Fruit fly (Drosophila melanogaster) whole organism, embryonic: ENCODE results near the gene CG7407.
A peak's percentile ranks its signal among the peaks of the same experiment; 100 is the strongest.

Experiments
- Ada2b ChIP-seq: fragments of 200-800 bp; sonication (Bioruptor generic); IDR thresholded peaks from 2 replicates; pipeline ENCODE4 v1.3.6; 2022; ENCODE audit warnings: missing biosample characterization, missing genetic modification characterization
- Aef1 ChIP-seq: fragments of 200-800 bp; sonication (Bioruptor generic); IDR thresholded peaks from 3 replicates; pipeline ENCODE4 v1.3.6; 2022; ENCODE audit warnings: missing biosample characterization, missing genetic modification characterization
- Antp ChIP-seq: fragments of 200-800 bp; sonication (Bioruptor generic); optimal IDR thresholded peaks from 3 replicates; lab custom pipeline; 2016; ENCODE audit warnings: missing biosample characterization, missing genetic modification characterization
- Atf-2 ChIP-seq: fragments of 200-800 bp; sonication (Bioruptor generic); optimal IDR thresholded peaks from 2 replicates; lab custom pipeline; 2016; ENCODE audit warnings: missing biosample characterization, missing genetic modification characterization
- CG10147 ChIP-seq: fragments of 200-800 bp; sonication (Bioruptor generic); optimal IDR thresholded peaks from 2 replicates; lab custom pipeline; 2019; ENCODE audit warnings: missing biosample characterization, mild to moderate bottlenecking, missing genetic modification characterization, moderate library complexity
- CG1024 ChIP-seq: fragments of 200-800 bp; sonication (Bioruptor generic); IDR thresholded peaks from 2 replicates; pipeline ENCODE4 v1.3.6; 2022; ENCODE audit warnings: missing biosample characterization, missing genetic modification characterization
- CG10321 ChIP-seq: fragments of 200-800 bp; sonication (Bioruptor generic); IDR thresholded peaks from 2 replicates; pipeline ENCODE4 v1.3.6; 2022; ENCODE audit warnings: missing biosample characterization, missing genetic modification characterization
- CG10543 ChIP-seq: fragments of 200-800 bp; sonication (Bioruptor generic); optimal IDR thresholded peaks from 3 replicates; lab custom pipeline; 2017; ENCODE audit warnings: missing biosample characterization, mild to moderate bottlenecking, missing genetic modification characterization, moderate library complexity
- CG11504 ChIP-seq: fragments of 200-800 bp; sonication (Bioruptor generic); optimal IDR thresholded peaks from 3 replicates; lab custom pipeline; 2019; ENCODE audit warnings: missing biosample characterization, mild to moderate bottlenecking, missing genetic modification characterization, moderate library complexity
- CG12236 ChIP-seq: fragments of 200-800 bp; sonication (Bioruptor generic); optimal IDR thresholded peaks from 2 replicates; lab custom pipeline; 2016; ENCODE audit warnings: missing biosample characterization, missing genetic modification characterization
- CG13296 ChIP-seq: fragments of 200-800 bp; sonication (Bioruptor generic); optimal IDR thresholded peaks from 3 replicates; lab custom pipeline; 2018; ENCODE audit warnings: missing biosample characterization, mild to moderate bottlenecking, missing genetic modification characterization
- CG14860 ChIP-seq: fragments of 200-800 bp; sonication (Bioruptor generic); IDR thresholded peaks from 3 replicates; pipeline ENCODE4 v1.3.6; 2022; ENCODE audit warnings: missing biosample characterization, missing genetic modification characterization; ENCODE audit not compliant: partially characterized antibody
- CG17568 ChIP-seq: fragments of 200-800 bp; sonication (Bioruptor generic); optimal IDR thresholded peaks from 2 replicates; lab custom pipeline; 2018; ENCODE audit warnings: missing biosample characterization, mild to moderate bottlenecking, missing genetic modification characterization, moderate library complexity
- CG18476 ChIP-seq: fragments of 200-800 bp; sonication (Bioruptor generic); optimal IDR thresholded peaks from 2 replicates; lab custom pipeline; 2016; ENCODE audit warnings: missing biosample characterization, mild to moderate bottlenecking, missing genetic modification characterization
- CG2120 ChIP-seq: fragments of 200-800 bp; sonication (Bioruptor generic); optimal IDR thresholded peaks from 3 replicates; lab custom pipeline; 2016; ENCODE audit warnings: missing biosample characterization, missing genetic modification characterization
- CG2889 ChIP-seq: fragments of 200-800 bp; sonication (Bioruptor generic); IDR thresholded peaks from 3 replicates; pipeline ENCODE4 v1.3.6; 2022; ENCODE audit warnings: missing biosample characterization, missing genetic modification characterization
- CG4404 ChIP-seq: fragments of 200-800 bp; sonication (Bioruptor generic); IDR thresholded peaks from 2 replicates; pipeline ENCODE4 v1.3.6; 2022; ENCODE audit warnings: missing biosample characterization, missing genetic modification characterization
- CG4424 ChIP-seq: fragments of 200-800 bp; sonication (Bioruptor generic); optimal IDR thresholded peaks from 3 replicates; lab custom pipeline; 2016; ENCODE audit warnings: missing biosample characterization, missing genetic modification characterization
- CG5953 ChIP-seq: fragments of 200-800 bp; sonication (Bioruptor generic); IDR thresholded peaks from 2 replicates; pipeline ENCODE4 v1.3.6; 2022; ENCODE audit warnings: missing biosample characterization, missing genetic modification characterization
- CG7357 ChIP-seq: fragments of 200-800 bp; sonication (Bioruptor generic); IDR thresholded peaks from 3 replicates; pipeline ENCODE4 v1.3.6; 2022; ENCODE audit warnings: missing biosample characterization, missing genetic modification characterization
- CG7839 ChIP-seq: fragments of 200-800 bp; sonication (Bioruptor generic); optimal IDR thresholded peaks from 3 replicates; lab custom pipeline; 2018; ENCODE audit warnings: missing biosample characterization, mild to moderate bottlenecking, missing genetic modification characterization, moderate library complexity
- CG8359 ChIP-seq: fragments of 200-800 bp; sonication (Bioruptor generic); optimal IDR thresholded peaks from 2 replicates; lab custom pipeline; 2017; ENCODE audit warnings: missing biosample characterization, mild to moderate bottlenecking, missing genetic modification characterization, borderline replicate concordance
- CHES-1-like ChIP-seq: fragments of 200-800 bp; sonication (Bioruptor generic); optimal IDR thresholded peaks from 2 replicates; lab custom pipeline; 2016; ENCODE audit warnings: missing biosample characterization, missing genetic modification characterization
- Dek ChIP-seq: fragments of 200-800 bp; sonication (Bioruptor generic); optimal IDR thresholded peaks from 3 replicates; lab custom pipeline; 2019; ENCODE audit warnings: missing biosample characterization, mild to moderate bottlenecking, missing genetic modification characterization, moderate library complexity
- Dp ChIP-seq: fragments of 200-800 bp; sonication (Bioruptor generic); optimal IDR thresholded peaks from 2 replicates; lab custom pipeline; 2018; ENCODE audit warnings: missing biosample characterization, mild to moderate bottlenecking, missing genetic modification characterization, moderate library complexity
- Dref ChIP-seq: fragments of 200-800 bp; sonication (Bioruptor generic); IDR thresholded peaks from 2 replicates; pipeline ENCODE4 v1.3.6; 2022; ENCODE audit warnings: missing biosample characterization, missing genetic modification characterization
- Ets65A ChIP-seq: fragments of 200-800 bp; sonication (Bioruptor generic); peaks from one replicate; lab custom pipeline; 2016; ENCODE audit warnings: missing biosample characterization, missing genetic modification characterization
- Ets97D ChIP-seq: fragments of 200-800 bp; sonication (Bioruptor generic); optimal IDR thresholded peaks from 3 replicates; lab custom pipeline; 2016; ENCODE audit warnings: missing biosample characterization, missing genetic modification characterization
- Gug ChIP-seq: fragments of 200-800 bp; sonication (Bioruptor generic); IDR thresholded peaks from 4 replicates; pipeline ENCODE4 v1.3.6; 2022; ENCODE audit warnings: missing biosample characterization, missing genetic modification characterization
- H2.0 ChIP-seq: fragments of 200-800 bp; sonication (Bioruptor generic); IDR thresholded peaks from 2 replicates; pipeline ENCODE4 v1.3.6; 2022; ENCODE audit warnings: missing biosample characterization, missing genetic modification characterization
- Mes4 ChIP-seq: fragments of 200-800 bp; sonication (Bioruptor generic); optimal IDR thresholded peaks from 2 replicates; lab custom pipeline; 2016; ENCODE audit warnings: missing biosample characterization, missing genetic modification characterization
- Sry-β ChIP-seq: fragments of 200-800 bp; sonication (Bioruptor generic); optimal IDR thresholded peaks from 2 replicates; lab custom pipeline; 2018; ENCODE audit warnings: missing biosample characterization, mild to moderate bottlenecking, missing genetic modification characterization, moderate library complexity
- Ssrp ChIP-seq: fragments of 200-800 bp; sonication (Bioruptor generic); optimal IDR thresholded peaks from 2 replicates; lab custom pipeline; 2018; ENCODE audit warnings: missing biosample characterization, mild to moderate bottlenecking, missing genetic modification characterization, moderate library complexity
- TFAM ChIP-seq: fragments of 200-800 bp; sonication (Bioruptor generic); optimal IDR thresholded peaks from 2 replicates; lab custom pipeline; 2017; ENCODE audit warnings: missing biosample characterization, missing genetic modification characterization, inconsistent platforms
- ac ChIP-seq: fragments of 200-800 bp; sonication (Bioruptor generic); optimal IDR thresholded peaks from 3 replicates; lab custom pipeline; 2017; ENCODE audit warnings: missing biosample characterization, mild to moderate bottlenecking, missing genetic modification characterization
- ase ChIP-seq: fragments of 200-800 bp; sonication (Bioruptor generic); IDR thresholded peaks from 3 replicates; pipeline ENCODE4 v1.3.6; 2022; ENCODE audit warnings: missing biosample characterization, missing genetic modification characterization
- bcd ChIP-seq: fragments of 200-800 bp; sonication (Bioruptor generic); optimal IDR thresholded peaks from 2 replicates; lab custom pipeline; 2017; ENCODE audit warnings: missing biosample characterization, mild to moderate bottlenecking, missing genetic modification characterization
- bigmax ChIP-seq: fragments of 200-800 bp; sonication (Bioruptor generic); optimal IDR thresholded peaks from 2 replicates; lab custom pipeline; 2018; ENCODE audit warnings: missing biosample characterization, mild to moderate bottlenecking, missing genetic modification characterization
- btn ChIP-seq: fragments of 200-800 bp; sonication (Bioruptor generic); optimal IDR thresholded peaks from 2 replicates; lab custom pipeline; 2016; ENCODE audit warnings: missing biosample characterization, missing genetic modification characterization
- cas ChIP-seq: fragments of 200-800 bp; sonication (Bioruptor generic); IDR thresholded peaks from 2 replicates; pipeline ENCODE4 v1.3.6; 2022; ENCODE audit warnings: missing biosample characterization, missing genetic modification characterization
- corto ChIP-seq: fragments of 200-800 bp; sonication (Bioruptor generic); optimal IDR thresholded peaks from 2 replicates; lab custom pipeline; 2016; ENCODE audit warnings: missing biosample characterization, mild to moderate bottlenecking, missing genetic modification characterization, moderate library complexity
- fru ChIP-seq: fragments of >200 bp; optimal IDR thresholded peaks from 2 replicates; lab custom pipeline; 2017
- gcm2 ChIP-seq: fragments of 200-800 bp; sonication (Bioruptor generic); optimal IDR thresholded peaks from 2 replicates; lab custom pipeline; 2016; ENCODE audit warnings: missing biosample characterization, missing genetic modification characterization
- maf-S ChIP-seq: fragments of 200-800 bp; sonication (Bioruptor generic); optimal IDR thresholded peaks from 2 replicates; lab custom pipeline; 2016; ENCODE audit warnings: missing biosample characterization, missing genetic modification characterization
- mld ChIP-seq: fragments of 200-800 bp; sonication (Bioruptor generic); IDR thresholded peaks from 3 replicates; pipeline ENCODE4 v1.3.6; 2022; ENCODE audit warnings: missing biosample characterization, missing genetic modification characterization; ENCODE audit not compliant: partially characterized antibody
- odd ChIP-seq: fragments of 200-800 bp; sonication (Bioruptor generic); optimal IDR thresholded peaks from 2 replicates; lab custom pipeline; 2017; ENCODE audit warnings: missing biosample characterization, mild to moderate bottlenecking, missing genetic modification characterization
- peb ChIP-seq: fragments of 200-800 bp; sonication (Bioruptor generic); IDR thresholded peaks from 2 replicates; pipeline ENCODE4 v1.3.6; 2022; ENCODE audit warnings: missing biosample characterization, missing genetic modification characterization
- pita ChIP-seq: fragments of 200-800 bp; sonication (Bioruptor generic); optimal IDR thresholded peaks from 2 replicates; lab custom pipeline; 2017; ENCODE audit warnings: missing biosample characterization, mild to moderate bottlenecking, missing genetic modification characterization
- seq ChIP-seq: fragments of 200-800 bp; sonication (Bioruptor generic); IDR thresholded peaks from 2 replicates; pipeline ENCODE4 v1.3.6; 2022; ENCODE audit warnings: missing biosample characterization, missing genetic modification characterization
- slbo ChIP-seq: fragments of 200-800 bp; sonication (Bioruptor generic); IDR thresholded peaks from 2 replicates; pipeline ENCODE4 v1.3.6; 2022; ENCODE audit warnings: missing biosample characterization, missing genetic modification characterization
- stc ChIP-seq: fragments of 200-800 bp; sonication (Bioruptor generic); IDR thresholded peaks from 2 replicates; pipeline ENCODE4 v1.3.6; 2022; ENCODE audit warnings: missing biosample characterization, missing genetic modification characterization
- tgo ChIP-seq: fragments of 200-800 bp; sonication (Bioruptor generic); IDR thresholded peaks from 3 replicates; pipeline ENCODE4 v1.3.6; 2022; ENCODE audit warnings: missing biosample characterization, missing genetic modification characterization

CG7407 gene

DNA sequence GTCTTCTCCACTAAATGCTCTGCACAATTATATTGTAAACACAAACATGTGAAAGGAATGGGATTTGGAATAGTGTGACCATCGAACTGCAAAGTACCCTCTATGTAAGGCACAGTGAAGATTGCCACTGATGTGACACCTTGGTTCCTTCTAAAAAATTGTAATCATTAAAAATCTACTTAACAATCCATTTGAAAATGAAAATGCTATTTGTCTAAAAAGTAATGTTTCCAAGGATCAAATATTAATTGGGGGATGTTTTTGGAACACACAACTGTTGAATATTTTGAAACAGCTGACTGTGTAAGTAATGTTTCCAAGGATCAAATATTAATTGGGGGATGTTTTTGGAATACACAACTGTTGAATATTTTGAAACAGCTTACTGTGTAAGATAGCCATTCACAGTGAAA lies 4.9 kb downstream of the CG7407 start, which contains the start of gene CG32448 (continued):
- TF ChIP-seq CG12236 (GFP tag; lab: Kevin White, UChicago) (peak; percentile 35), Atf-2 (GFP tag; lab: Kevin White, UChicago) (peak; percentile 49), seq (GFP tag; lab: Robert Waterston, UW) (peak; percentile 81), CG2120 (peak; percentile 84), Mes4 (GFP tag; lab: Kevin White, UChicago) (peak; percentile 32), TFAM (GFP tag; lab: Kevin White, UChicago) (no peak), bigmax (GFP tag; lab: Kevin White, UChicago) (no peak), CG13296 (GFP tag; lab: Kevin White, UChicago) (no peak), CG7839 (tag; lab: Kevin White, UChicago) (peak; percentile 62), tgo (peak; percentile 71), slbo (GFP tag; lab: Robert Waterston, UW) (peak; percentile 90), Dref (no peak), Gug (GFP tag; lab: Robert Waterston, UW) (peak; percentile 82), ac (GFP tag; lab: Kevin White, UChicago) (no peak), gcm2 (GFP tag; lab: Kevin White, UChicago) (no peak), stc (GFP tag; lab: Robert Waterston, UW) (peak; percentile 65; the same call in 1 of the 2 replicates), maf-S (peak; percentile 32), CG17568 (GFP tag; lab: Kevin White, UChicago) (no peak), mld (GFP tag; lab: Robert Waterston, UW) (no peak), CG10543 (GFP tag; lab: Kevin White, UChicago) (peak; percentile 14), Sry-β (GFP tag; lab: Kevin White, UChicago) (no peak), CG5953 (no peak), odd (GFP tag; lab: Kevin White, UChicago) (no peak), CG1024 (0 out of 2 replicates have a peak, but pooled peaks have one; percentile 31), Ssrp (peak; percentile 41), CG8359 (GFP tag; lab: Kevin White, UChicago) (no peak), CHES-1-like (GFP tag; lab: Kevin White, UChicago) (peak; percentile 64), CG18476 (GFP tag; lab: Kevin White, UChicago) (peak; percentile 45), btn (GFP tag; lab: Kevin White, UChicago) (peak; percentile 28), fru (lab: Kevin White, UChicago) (no peak), ase (GFP tag; lab: Robert Waterston, UW) (peak; percentile 68; the same call in 2 of the 3 replicates), peb (GFP tag; lab: Robert Waterston, UW) (peak; percentile 59; the same call in 1 of the 2 replicates), Ets97D (GFP tag; lab: Kevin White, UChicago) (peak; percentile 60), Dek (tag; lab: Kevin White, UChicago) (peak; percentile 29), CG4404 (GFP tag; lab: Robert Waterston, UW) (peak; percentile 53), CG7357 (GFP tag; lab: Robert Waterston, UW) (peak; percentile 56; the same call in 1 of the 3 replicates), CG4424 (GFP tag; lab: Kevin White, UChicago) (peak; percentile 45), bcd (GFP tag; lab: Kevin White, UChicago) (peak; percentile 36), CG2889 (GFP tag; lab: Robert Waterston, UW) (no peak), Aef1 (GFP tag; lab: Robert Waterston, UW) (peak; percentile 38; the same call in 1 of the 3 replicates), Antp (GFP tag; lab: Kevin White, UChicago) (peak; percentile 72), CG10321 (GFP tag; lab: Robert Waterston, UW) (no peak), pita (GFP tag; lab: Kevin White, UChicago) (no peak), CG10147 (peak; percentile 3), Ada2b (GFP tag; lab: Robert Waterston, UW) (peak; percentile 57), CG11504 (peak; percentile 65), Dp (no peak), CG14860 (GFP tag; lab: Robert Waterston, UW) (no peak), Ets65A (GFP tag; lab: Kevin White, UChicago) (peak; percentile 96), cas (GFP tag; lab: Robert Waterston, UW) (no peak), corto (GFP tag; lab: Kevin White, UChicago) (no peak), H2.0 (peak; percentile 76)
